Worm (Caenorhabditis elegans) whole organism, mixed stage, embryonic: ENCODE results near the gene F59B2.13.

ENCODE experiments used
- bed-3 ChIP-seq: fragments of 200-800 bp; sonication (Bioruptor generic); optimal IDR thresholded peaks from 3 replicates; lab custom pipeline; 2018; ENCODE audit warnings: mild to moderate bottlenecking, missing genetic modification characterization, moderate library complexity, missing compliant biosample characterization
- lin-32 ChIP-seq: fragments of 200-800 bp; sonication (Bioruptor generic); optimal IDR thresholded peaks from 2 replicates; lab custom pipeline; 2018; ENCODE audit warnings: mild to moderate bottlenecking, missing genetic modification characterization, missing compliant biosample characterization
- nhr-12 ChIP-seq: fragments of 150-350 bp; optimal IDR thresholded peaks from 2 replicates; lab custom pipeline; 2014; ENCODE audit warnings: missing biosample characterization, missing genetic modification characterization
- nhr-237 ChIP-seq: fragments of 150-350 bp; optimal IDR thresholded peaks from 2 replicates; lab custom pipeline; 2014; ENCODE audit warnings: missing biosample characterization, missing genetic modification characterization
- nhr-76 ChIP-seq: sonication (generic microtip); optimal IDR thresholded peaks from 2 replicates; lab custom pipeline; 2017; ENCODE audit warnings: missing biosample characterization, missing genetic modification characterization
- pha-4 ChIP-seq: fragments of 150-350 bp; optimal IDR thresholded peaks from 2 replicates; lab custom pipeline; 2018; ENCODE audit warnings: missing biosample characterization, missing genetic modification reagents, missing genetic modification characterization
- snpc-4 ChIP-seq: fragments of 150-350 bp; optimal IDR thresholded peaks from 2 replicates; lab custom pipeline; 2014; ENCODE audit warnings: missing biosample characterization, missing genetic modification characterization
- zip-8 ChIP-seq: fragments of 150-350 bp; optimal IDR thresholded peaks from 2 replicates; lab custom pipeline; 2014; ENCODE audit warnings: missing biosample characterization, missing genetic modification characterization

DNA sequence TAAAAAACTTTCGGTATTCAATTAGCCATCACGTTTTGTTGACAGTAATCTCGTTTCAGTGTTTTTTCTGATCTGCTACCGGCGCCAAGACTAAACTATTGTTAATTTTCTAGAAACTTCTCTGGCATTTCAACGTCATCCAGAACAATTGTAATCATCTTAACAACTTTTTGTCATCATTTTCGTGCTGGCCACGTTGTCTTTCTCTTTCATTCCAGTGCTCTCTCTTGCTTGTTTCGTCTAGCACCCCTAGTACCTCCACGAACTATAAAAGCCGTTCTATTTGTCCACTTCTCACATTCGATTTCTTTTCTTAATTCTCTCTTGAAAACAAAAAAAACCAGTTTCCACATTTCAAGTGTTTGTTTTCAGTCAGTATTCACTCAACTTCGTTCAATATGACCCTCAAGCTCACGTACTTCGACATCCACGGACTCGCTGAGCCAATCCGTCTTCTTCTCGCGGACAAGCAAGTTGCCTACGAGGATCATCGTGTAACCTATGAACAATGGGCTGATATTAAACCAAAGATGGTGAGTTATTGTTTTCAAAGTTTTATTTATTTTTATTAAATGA lies 32.2 kb upstream of the F59B2.13 start, which contains the start of gene gst-1:
- TF ChIP-seq bed-3 (GFP tag; lab: Kevin White, UChicago) (no peak), lin-32 (GFP tag; lab: Kevin White, UChicago) (no peak), zip-8 (tag; lab: Kevin White, UChicago) (no peak), nhr-237 (tag; lab: Kevin White, UChicago) (no peak), nhr-12 (no peak), snpc-4 (tag; lab: Kevin White, UChicago) (no peak), nhr-76 (no peak), pha-4 (no peak)
